Worm (Caenorhabditis elegans): ENCODE results near the gene fil-2.

fil-2 gene

ce11 chrV:6326980-6327379 is 48.1 kb downstream of the fil-2 start, which contains the start of gene fbxa-202:
Gene fbxa-202 (plus strand): TSS chrV:6327280.
- TF ChIP-seq ceh-43 (GFP tag; optimal IDR thresholded peaks at IDR 0.05) (no peak), nhr-12 (tag; optimal IDR thresholded peaks at IDR 0.05) (no peak), hlh-1 (tag; optimal IDR thresholded peaks at IDR 0.05) (no peak), bed-3 (GFP tag; optimal IDR thresholded peaks at IDR 0.05) (no peak), mls-2 (tag; optimal IDR thresholded peaks at IDR 0.05) (no peak), sem-2 (GFP tag; optimal IDR thresholded peaks at IDR 0.05) (no peak), unc-39 (tag; optimal IDR thresholded peaks at IDR 0.05) (no peak), flh-1 (GFP tag; optimal IDR thresholded peaks at IDR 0.05) (no peak), pha-4 (tag; optimal IDR thresholded peaks at IDR 0.05) (no peak), drap-1 (GFP tag; optimal IDR thresholded peaks at IDR 0.05) (no peak), tbx-8 (GFP tag; optimal IDR thresholded peaks at IDR 0.05) (no peak), lsy-2 (tag; optimal IDR thresholded peaks at IDR 0.05) (no peak), nhr-28 (tag; optimal IDR thresholded peaks at IDR 0.05) (no peak), unc-62 (GFP tag; optimal IDR thresholded peaks at IDR 0.05) (no peak), ceh-83 (GFP tag; optimal IDR thresholded peaks at IDR 0.05) (no peak), mep-1 (tag; optimal IDR thresholded peaks at IDR 0.05) (no peak), unc-120 (tag; optimal IDR thresholded peaks at IDR 0.05; ENCODE audit: poor library complexity, severe bottlenecking) (no peak), nhr-76 (tag; optimal IDR thresholded peaks at IDR 0.05) (no peak), blmp-1 (tag; optimal IDR thresholded peaks at IDR 0.05) (no peak), sptf-1 (tag; optimal IDR thresholded peaks at IDR 0.05) (no peak)

- no peak for TF ChIP-seq ceh-83 (GFP tag; optimal IDR thresholded peaks at IDR 0.05)
- no peak for TF ChIP-seq mep-1 (tag; optimal IDR thresholded peaks at IDR 0.05)
- TF ChIP-seq ces-1 (GFP tag; optimal IDR thresholded peaks at IDR 0.05), result no peak
- TF ChIP-seq mab-5 (tag; optimal IDR thresholded peaks at IDR 0.05), result no peak
- TF ChIP-seq cnd-1 (tag; optimal IDR thresholded peaks at IDR 0.05), result no peak
- no peak for TF ChIP-seq blmp-1 (tag; optimal IDR thresholded peaks at IDR 0.05)
- TF ChIP-seq M03D4.4 (tag; optimal IDR thresholded peaks at IDR 0.05), result no peak
- TF ChIP-seq lin-13 (tag; optimal IDR thresholded peaks at IDR 0.05), result no peak
- TF ChIP-seq nhr-2 (tag; optimal IDR thresholded peaks at IDR 0.05), result no peak
- TF ChIP-seq ztf-11 (tag; optimal IDR thresholded peaks at IDR 0.05), result no peak
- TF ChIP-seq elt-1 (tag; optimal IDR thresholded peaks at IDR 0.05; ENCODE audit: borderline replicate concordance, insufficient read depth), result no peak
- no peak for TF ChIP-seq unc-62 (GFP tag; optimal IDR thresholded peaks at IDR 0.05)
- TF ChIP-seq bed-3 (GFP tag; optimal IDR thresholded peaks at IDR 0.05), result no peak
Measured at ce11 chrV:6328897-6329296, 50.1 kb downstream of the fil-2 start, which contains the start of gene T28C12.2. Gene T28C12.2 (plus strand): TSS chrV:6329197.
